Worm (Caenorhabditis elegans) whole organism, young adult: ENCODE measurements around the gene fsn-1.
A peak's percentile ranks its signal among the peaks of the same experiment; 100 is the strongest.

Source experiments
- B0035.1 ChIP-seq: sonication (generic microtip); optimal IDR thresholded peaks from 2 replicates; lab custom pipeline; 2016; ENCODE audit warnings: missing genetic modification characterization, mild to moderate bottlenecking, missing compliant biosample characterization, missing genotype, missing genetic modification reagents
- B0261.1 ChIP-seq: sonication (generic microtip); optimal IDR thresholded peaks from 2 replicates; lab custom pipeline; 2016; ENCODE audit warnings: mild to moderate bottlenecking, missing genetic modification characterization, moderate library complexity, missing compliant biosample characterization
- F57A8.1 ChIP-seq: fragments of 200-800 bp; sonication (Bioruptor generic); optimal IDR thresholded peaks from 2 replicates; lab custom pipeline; 2018; ENCODE audit warnings: mild to moderate bottlenecking, missing genetic modification characterization, moderate library complexity, missing compliant biosample characterization
- F57C9.4 ChIP-seq: sonication (generic microtip); optimal IDR thresholded peaks from 2 replicates; lab custom pipeline; 2017; ENCODE audit warnings: mild to moderate bottlenecking, missing genetic modification characterization, missing compliant biosample characterization
- K12H6.12 ChIP-seq: fragments of 200-800 bp; sonication (Bioruptor generic); optimal IDR thresholded peaks from 2 replicates; lab custom pipeline; 2018; ENCODE audit warnings: mild to moderate bottlenecking, missing genetic modification characterization, missing compliant biosample characterization
- T26A5.8 ChIP-seq: sonication (generic microtip); optimal IDR thresholded peaks from 2 replicates; lab custom pipeline; 2016; ENCODE audit warnings: missing genetic modification characterization, missing compliant biosample characterization
- Y53G8AR.9 ChIP-seq: fragments of 200-800 bp; sonication (Bioruptor generic); conservative IDR thresholded peaks from 2 replicates; pipeline ENCODE4 v1.3.6; 2022; ENCODE audit warnings: missing genetic modification reagents, missing genetic modification characterization, missing compliant biosample characterization
- Y67H2A.10 ChIP-seq: fragments of 200-800 bp; sonication (Bioruptor generic); conservative IDR thresholded peaks from 2 replicates; pipeline ENCODE4 v1.3.6; 2022; ENCODE audit warnings: missing genetic modification reagents, missing genetic modification characterization, missing compliant biosample characterization
- Y95B8A.8 ChIP-seq: fragments of 200-800 bp; sonication (Bioruptor generic); IDR thresholded peaks from 2 replicates; pipeline ENCODE4 v1.3.6; 2022; ENCODE audit warnings: missing genetic modification reagents, missing genetic modification characterization, missing compliant biosample characterization
- akir-1 ChIP-seq: fragments of 200-800 bp; sonication (Bioruptor generic); optimal IDR thresholded peaks from 2 replicates; lab custom pipeline; 2018; ENCODE audit warnings: mild to moderate bottlenecking, missing genetic modification characterization, moderate library complexity, missing compliant biosample characterization
- athp-1 ChIP-seq: sonication (generic microtip); optimal IDR thresholded peaks from 2 replicates; lab custom pipeline; 2017; ENCODE audit warnings: mild to moderate bottlenecking, missing genetic modification characterization, missing compliant biosample characterization
- attf-3 ChIP-seq: fragments of 200-800 bp; sonication (Bioruptor generic); conservative IDR thresholded peaks from 2 replicates; pipeline ENCODE4 v1.3.6; 2022; ENCODE audit warnings: missing genetic modification reagents, missing genetic modification characterization, missing compliant biosample characterization
- attf-5 ChIP-seq: fragments of 200-800 bp; sonication (Bioruptor generic); optimal IDR thresholded peaks from 2 replicates; lab custom pipeline; 2018; ENCODE audit warnings: mild to moderate bottlenecking, missing genetic modification characterization, missing compliant biosample characterization
- attf-6 ChIP-seq: fragments of 200-800 bp; sonication (Bioruptor generic); IDR thresholded peaks from 2 replicates; pipeline ENCODE4 v1.3.6; 2022; ENCODE audit warnings: missing genetic modification reagents, missing genetic modification characterization, missing compliant biosample characterization
- ccch-3 ChIP-seq: fragments of 200-800 bp; sonication (Bioruptor generic); optimal IDR thresholded peaks from 2 replicates; lab custom pipeline; 2018; ENCODE audit warnings: mild to moderate bottlenecking, missing genetic modification characterization, missing compliant biosample characterization
- ceh-27 ChIP-seq: fragments of 200-800 bp; sonication (Bioruptor generic); optimal IDR thresholded peaks from 2 replicates; lab custom pipeline; 2018; ENCODE audit warnings: mild to moderate bottlenecking, missing genetic modification characterization, moderate library complexity, missing compliant biosample characterization
- ceh-91 ChIP-seq: fragments of 200-800 bp; sonication (Bioruptor generic); IDR thresholded peaks from 2 replicates; pipeline ENCODE4 v1.3.6; 2022; ENCODE audit warnings: missing genetic modification reagents, missing genetic modification characterization, missing compliant biosample characterization
- dox-1 ChIP-seq: fragments of 200-800 bp; sonication (Bioruptor generic); IDR thresholded peaks from 2 replicates; pipeline ENCODE4 v1.3.6; 2022; ENCODE audit warnings: missing genetic modification reagents, missing genetic modification characterization, missing compliant biosample characterization
- efl-1 ChIP-seq: fragments of 150-350 bp; optimal IDR thresholded peaks from 2 replicates; lab custom pipeline; 2014; ENCODE audit warnings: missing biosample characterization, missing genetic modification reagents, missing genetic modification characterization
- egl-44 ChIP-seq: fragments of 200-800 bp; sonication (Bioruptor generic); IDR thresholded peaks from 2 replicates; pipeline ENCODE4 v1.3.6; 2022; ENCODE audit warnings: missing genetic modification reagents, missing genetic modification characterization, missing compliant biosample characterization
- egrh-3 ChIP-seq: fragments of 200-800 bp; sonication (Bioruptor generic); IDR thresholded peaks from 2 replicates; pipeline ENCODE4 v1.3.6; 2022; ENCODE audit warnings: missing genetic modification reagents, missing genetic modification characterization, missing compliant biosample characterization
- fkh-3 ChIP-seq: sonication (generic microtip); optimal IDR thresholded peaks from 2 replicates; lab custom pipeline; 2016; ENCODE audit warnings: mild to moderate bottlenecking, missing genetic modification characterization, missing compliant biosample characterization
- gei-17 ChIP-seq: fragments of 200-800 bp; sonication (Bioruptor generic); optimal IDR thresholded peaks from 2 replicates; lab custom pipeline; 2018; ENCODE audit warnings: mild to moderate bottlenecking, missing genetic modification characterization, missing compliant biosample characterization
- him-1 ChIP-seq: sonication (generic microtip); optimal IDR thresholded peaks from 2 replicates; lab custom pipeline; 2016; ENCODE audit warnings: missing genotype, missing genetic modification reagents, missing genetic modification characterization, missing compliant biosample characterization
- hlh-26 ChIP-seq: fragments of 200-800 bp; sonication (Bioruptor generic); conservative IDR thresholded peaks from 2 replicates; pipeline ENCODE4 v1.3.6; 2022; ENCODE audit warnings: missing genetic modification reagents, missing genetic modification characterization, missing compliant biosample characterization
- lag-1 ChIP-seq: fragments of 200-800 bp; sonication (Bioruptor generic); IDR thresholded peaks from 2 replicates; pipeline ENCODE4 v1.3.6; 2022; ENCODE audit warnings: missing genetic modification reagents, missing genetic modification characterization, missing compliant biosample characterization
- let-607 ChIP-seq, 2 experiments: fragments of 200-800 bp in 1 of 2; sonication (Bioruptor generic) in 1 of 2; sonication (generic microtip) in 1 of 2; optimal IDR thresholded peaks; 2 replicates each; lab custom pipeline; 2016 to 2018; ENCODE audit warnings: mild to moderate bottlenecking in 2 of 2, missing compliant biosample characterization in 2 of 2, missing genetic modification characterization in 2 of 2, moderate library complexity in 2 of 2, missing genotype in 1 of 2
- lin-35 ChIP-seq, 3 experiments: fragments of 150-350 bp in 2 of 3; sonication (generic microtip) in 1 of 3; optimal IDR thresholded peaks; 2 replicates each; lab custom pipeline; 2014 to 2018; ENCODE audit warnings: missing biosample characterization in 3 of 3, missing genetic modification characterization in 3 of 3, missing genetic modification reagents in 3 of 3
- lsl-1 ChIP-seq: fragments of 200-800 bp; sonication (Bioruptor generic); optimal IDR thresholded peaks from 2 replicates; lab custom pipeline; 2018; ENCODE audit warnings: mild to moderate bottlenecking, missing genetic modification characterization, moderate library complexity, missing compliant biosample characterization
- lsy-27 ChIP-seq: sonication (generic microtip); optimal IDR thresholded peaks from 2 replicates; lab custom pipeline; 2017; ENCODE audit warnings: missing genetic modification characterization, mild to moderate bottlenecking, missing compliant biosample characterization, antibody characterized with exemption, missing genotype, borderline replicate concordance; ENCODE audit not compliant: insufficient read depth
- mcd-1 ChIP-seq: fragments of 200-800 bp; sonication (Bioruptor generic); IDR thresholded peaks from 2 replicates; pipeline ENCODE4 v1.3.6; 2022; ENCODE audit warnings: missing genetic modification reagents, missing genetic modification characterization, missing compliant biosample characterization
- mel-28 ChIP-seq: sonication (generic microtip); optimal IDR thresholded peaks from 2 replicates; lab custom pipeline; 2016; ENCODE audit warnings: borderline replicate concordance, mild to moderate bottlenecking, missing genetic modification characterization, missing compliant biosample characterization
- nfya-1 ChIP-seq: sonication (generic microtip); optimal IDR thresholded peaks from 2 replicates; lab custom pipeline; 2017; ENCODE audit warnings: antibody characterized with exemption, missing compliant biosample characterization, missing genetic modification characterization, borderline replicate concordance; ENCODE audit not compliant: insufficient read depth
- nfya-2 ChIP-seq: fragments of 200-800 bp; sonication (Bioruptor generic); IDR thresholded peaks from 2 replicates; pipeline ENCODE4 v1.3.6; 2022; ENCODE audit warnings: missing genetic modification reagents, missing genetic modification characterization, missing compliant biosample characterization
- nfyb-1 ChIP-seq: fragments of 200-800 bp; sonication (Bioruptor generic); IDR thresholded peaks from 2 replicates; pipeline ENCODE4 v1.3.6; 2022; ENCODE audit warnings: missing genetic modification reagents, missing genetic modification characterization, missing compliant biosample characterization
- nhr-179 ChIP-seq: sonication (generic microtip); optimal IDR thresholded peaks from 2 replicates; lab custom pipeline; 2016; ENCODE audit warnings: mild to moderate bottlenecking, missing genetic modification characterization, missing compliant biosample characterization
- nhr-80 ChIP-seq: sonication (generic microtip); optimal IDR thresholded peaks from 2 replicates; lab custom pipeline; 2016; ENCODE audit warnings: missing genetic modification characterization, missing compliant biosample characterization
- nhr-90 ChIP-seq: sonication (generic microtip); optimal IDR thresholded peaks from 2 replicates; lab custom pipeline; 2016; ENCODE audit warnings: missing genotype, mild to moderate bottlenecking, missing genetic modification characterization, missing compliant biosample characterization
- sdz-38 ChIP-seq: sonication (generic microtip); optimal IDR thresholded peaks from 2 replicates; lab custom pipeline; 2016; ENCODE audit warnings: missing genotype, missing genetic modification characterization, missing compliant biosample characterization
- snpc-1.3 ChIP-seq: sonication (generic microtip); optimal IDR thresholded peaks from 2 replicates; lab custom pipeline; 2017; ENCODE audit warnings: missing genetic modification characterization, mild to moderate bottlenecking, missing compliant biosample characterization, antibody characterized with exemption, moderate library complexity, missing genotype, missing genetic modification reagents; ENCODE audit not compliant: insufficient read depth
- snpc-4 ChIP-seq, 5 experiments: fragments of 150-350 bp in 1 of 5; sonication (generic microtip) in 4 of 5; optimal IDR thresholded peaks; 2 replicates each; lab custom pipeline; 2014 to 2018; ENCODE audit warnings: missing genetic modification characterization in 5 of 5, missing biosample characterization in 3 of 5, antibody characterized with exemption in 2 of 5, mild to moderate bottlenecking in 2 of 5, missing compliant biosample characterization in 2 of 5, missing genotype in 2 of 5, moderate library complexity in 2 of 5, missing genetic modification reagents in 1 of 5
- somi-1 ChIP-seq: fragments of 200-800 bp; sonication (Bioruptor generic); optimal IDR thresholded peaks from 2 replicates; lab custom pipeline; 2018; ENCODE audit warnings: mild to moderate bottlenecking, missing genetic modification characterization, missing compliant biosample characterization
- tlf-1 ChIP-seq: fragments of 200-800 bp; sonication (Bioruptor generic); optimal IDR thresholded peaks from 2 replicates; lab custom pipeline; 2018; ENCODE audit warnings: mild to moderate bottlenecking, missing genetic modification characterization, missing compliant biosample characterization
- unc-130 ChIP-seq: sonication (generic microtip); optimal IDR thresholded peaks from 2 replicates; lab custom pipeline; 2016; ENCODE audit warnings: missing genetic modification reagents, missing genetic modification characterization, missing compliant biosample characterization
- xnd-1 ChIP-seq: sonication (generic microtip); optimal IDR thresholded peaks from 2 replicates; lab custom pipeline; 2016; ENCODE audit warnings: missing genotype, missing genetic modification reagents, missing genetic modification characterization, missing compliant biosample characterization
- ztf-18 ChIP-seq: sonication (generic microtip); optimal IDR thresholded peaks from 2 replicates; lab custom pipeline; 2016; ENCODE audit warnings: missing genotype, mild to moderate bottlenecking, missing genetic modification characterization, missing compliant biosample characterization
- ztf-3 ChIP-seq: fragments of 200-800 bp; sonication (Bioruptor generic); optimal IDR thresholded peaks from 2 replicates; lab custom pipeline; 2018; ENCODE audit warnings: mild to moderate bottlenecking, missing genetic modification characterization, missing compliant biosample characterization

fsn-1 gene

DNA sequence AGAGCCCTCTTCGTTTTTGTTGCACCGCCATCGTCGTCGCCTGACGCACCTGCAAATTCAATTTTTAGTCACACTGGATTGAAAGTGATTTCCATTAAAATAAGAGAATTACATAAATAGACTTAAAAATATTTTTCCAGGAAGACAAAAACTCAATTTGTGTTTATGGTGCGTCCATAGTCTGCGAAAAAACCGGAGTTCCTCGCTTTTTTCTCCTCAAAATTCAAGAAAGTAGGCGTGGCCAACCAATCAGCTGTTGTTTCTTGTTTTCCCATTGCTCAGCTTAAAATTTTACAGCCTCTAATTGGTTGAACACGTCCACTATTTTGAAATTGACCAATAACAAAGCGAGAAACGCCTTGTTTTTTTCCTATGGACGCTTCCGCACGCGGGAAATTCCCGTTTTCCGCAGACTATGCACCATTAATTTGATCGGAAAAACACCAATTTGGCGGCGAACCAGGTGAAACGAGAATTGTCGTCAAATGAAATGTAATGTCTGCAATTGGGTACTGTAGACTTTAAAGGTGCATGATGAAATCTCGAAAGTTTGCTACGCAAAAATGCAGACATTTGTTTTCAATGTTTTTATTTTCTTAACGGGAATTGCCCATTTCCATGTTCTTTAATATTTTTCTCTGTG is 47.4 kb downstream of the fsn-1 start, which contains the start of gene C27F2.7 (continued):
- TF ChIP-seq him-1 (tag; lab: Kevin White, UChicago) (peak; percentile 28), nhr-90 (no peak), T26A5.8 (tag; lab: Kevin White, UChicago) (no peak), unc-130 (GFP tag; lab: Kevin White, UChicago) (peak; percentile 45), nhr-80 (no peak), xnd-1 (tag; lab: Kevin White, UChicago) (peak; percentile 80), F57A8.1 (GFP tag; lab: Kevin White, UChicago) (no peak), mcd-1 (GFP tag; lab: Robert Waterston, UW) (no peak), B0035.1 (no peak), B0261.1 (tag; lab: Kevin White, UChicago) (no peak), egl-44 (GFP tag; lab: Robert Waterston, UW) (no peak), Y53G8AR.9 (0 out of 2 replicates have a peak, but pooled peaks have one; percentile 57), somi-1 (GFP tag; lab: Kevin White, UChicago) (no peak), attf-5 (GFP tag; lab: Kevin White, UChicago) (no peak), gei-17 (GFP tag; lab: Kevin White, UChicago) (no peak), snpc-4 (GFP tag; optimal IDR thresholded peaks at IDR 0.05; lab: Kevin White, UChicago) (no peak), snpc-4 (tag; optimal IDR thresholded peaks at IDR 0.05; lab: Kevin White, UChicago) (no peak), ccch-3 (GFP tag; lab: Kevin White, UChicago) (no peak), nfya-2 (GFP tag; lab: Robert Waterston, UW) (peak; percentile 92), sdz-38 (tag; lab: Kevin White, UChicago) (no peak), lsl-1 (GFP tag; lab: Kevin White, UChicago) (peak; percentile 94), ceh-91 (GFP tag; lab: Robert Waterston, UW) (peak; percentile 91), F57C9.4 (tag; lab: Kevin White, UChicago) (no peak), Y95B8A.8 (GFP tag; lab: Robert Waterston, UW) (peak; percentile 81), lag-1 (GFP tag; lab: Robert Waterston, UW) (no peak), akir-1 (no peak), attf-3 (GFP tag; lab: Robert Waterston, UW) (no peak), ztf-18 (tag; lab: Kevin White, UChicago) (peak; percentile 46), ztf-3 (no peak), let-607 (tag; optimal IDR thresholded peaks at IDR 0.05; lab: Kevin White, UChicago) (no peak), mel-28 (tag; lab: Kevin White, UChicago) (no peak), lsy-27 (tag; lab: Kevin White, UChicago) (no peak), lin-35 (GFP tag; optimal IDR thresholded peaks at IDR 0.05; lab: Kevin White, UChicago) (no peak), efl-1 (GFP tag; lab: Kevin White, UChicago) (peak; percentile 82), fkh-3 (no peak), Y67H2A.10 (GFP tag; lab: Robert Waterston, UW) (no peak), tlf-1 (GFP tag; lab: Kevin White, UChicago) (peak; percentile 60), nhr-179 (tag; lab: Kevin White, UChicago) (no peak), egrh-3 (GFP tag; lab: Robert Waterston, UW) (no peak), dox-1 (GFP tag; lab: Robert Waterston, UW) (peak; percentile 84), attf-6 (GFP tag; lab: Robert Waterston, UW) (peak; percentile 22; the same call in 1 of the 2 replicates), nfyb-1 (GFP tag; lab: Robert Waterston, UW) (peak; percentile 95), athp-1 (tag; lab: Kevin White, UChicago) (peak; percentile 67), K12H6.12 (tag; lab: Kevin White, UChicago) (no peak), hlh-26 (GFP tag; lab: Robert Waterston, UW) (no peak), nfya-1 (no peak), snpc-1.3 (tag; lab: Kevin White, UChicago) (no peak), ceh-27 (no peak)
